Fruit fly (Drosophila melanogaster): ENCODE results near the gene Rop.

DNA sequence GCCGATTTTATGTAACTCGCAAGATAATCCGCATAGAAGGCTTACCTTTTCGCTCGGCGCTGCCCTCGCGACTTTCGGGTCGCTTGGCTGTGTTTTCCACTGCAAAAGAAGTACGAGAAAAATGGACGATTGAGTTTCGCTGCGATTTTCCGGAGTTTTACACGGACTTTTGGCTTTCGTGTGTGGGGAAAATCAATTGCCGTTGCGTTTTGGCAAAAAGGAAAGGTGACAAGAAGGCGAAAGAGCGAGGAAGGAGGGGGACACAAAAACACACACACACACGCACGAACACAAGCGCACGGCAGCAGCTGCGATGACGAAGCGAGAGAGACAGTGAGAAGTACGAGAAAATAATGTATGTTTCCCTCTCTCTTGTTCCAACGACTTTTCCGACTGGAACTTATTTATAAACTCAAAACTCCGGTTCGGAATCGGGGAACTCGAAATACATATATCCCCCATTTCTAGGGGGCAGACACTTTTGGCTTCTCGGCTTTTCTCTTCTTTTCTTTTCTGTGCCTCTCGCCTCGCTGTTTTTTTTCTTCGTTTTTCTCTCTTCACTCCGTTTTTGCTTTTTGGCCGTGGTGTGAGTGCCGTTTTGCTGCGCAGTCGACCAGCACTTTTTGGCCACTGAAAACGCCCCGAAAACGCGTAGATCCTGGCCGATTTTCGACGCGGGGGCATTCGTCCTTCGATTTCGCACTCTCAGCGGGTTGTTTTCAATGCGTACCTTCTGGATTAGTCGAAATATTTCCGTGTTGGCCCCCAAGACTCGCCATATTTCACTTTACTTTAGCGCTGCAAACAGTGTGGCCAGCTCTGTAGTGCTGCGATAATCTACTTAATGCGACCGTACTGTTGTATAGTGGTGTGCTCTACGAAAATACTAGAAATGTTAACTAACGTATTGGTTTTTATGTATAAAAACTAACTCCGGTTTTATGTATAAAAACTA is 4.8 kb downstream of the Rop start, which contains the start of gene ens:
- TF ChIP-seq cic (GFP tag; optimal IDR thresholded peaks at IDR 0.05): peak; percentile 18
- no peak for TF ChIP-seq CG5204 (GFP tag; optimal IDR thresholded peaks at IDR 0.05)
- TF ChIP-seq kay (GFP tag; ENCODE audit: borderline replicate concordance): no peak
- no peak for TF ChIP-seq CG11617 (GFP tag; optimal IDR thresholded peaks at IDR 0.05)
- TF ChIP-seq ovo (GFP tag; optimal IDR thresholded peaks at IDR 0.05): no peak
- no peak for TF ChIP-seq toe (GFP tag; optimal IDR thresholded peaks at IDR 0.05)
- peak; percentile 68 for TF ChIP-seq pad (GFP tag; optimal IDR thresholded peaks at IDR 0.05)
- TF ChIP-seq Hr96 (GFP tag; optimal IDR thresholded peaks at IDR 0.05): no peak
- TF ChIP-seq Crg-1 (GFP tag; optimal IDR thresholded peaks at IDR 0.05): no peak
- TF ChIP-seq Mnt (GFP tag; optimal IDR thresholded peaks at IDR 0.05): no peak
- TF ChIP-seq cnc (optimal IDR thresholded peaks at IDR 0.05): no peak
- peak; percentile 61 for TF ChIP-seq bab1 (GFP tag; optimal IDR thresholded peaks at IDR 0.05)

Measured in whole organism, adult.